Fruit fly (Drosophila melanogaster) whole organism, embryonic: ENCODE data around the gene Mvl.

Experiments
- Abd-B ChIP-seq: fragments of 200-800 bp; sonication (Bioruptor generic); optimal IDR thresholded peaks from 2 replicates; lab custom pipeline; 2018; ENCODE audit warnings: missing biosample characterization, mild to moderate bottlenecking, missing genetic modification characterization, moderate library complexity
- Bgb ChIP-seq: fragments of 200-800 bp; sonication (Bioruptor generic); IDR thresholded peaks from 2 replicates; pipeline ENCODE4 v1.3.6; 2022; ENCODE audit warnings: missing biosample characterization, missing genetic modification characterization; ENCODE audit not compliant: partially characterized antibody
- Blimp-1 ChIP-seq: fragments of 200-800 bp; sonication (Bioruptor generic); optimal IDR thresholded peaks from 3 replicates; lab custom pipeline; 2018; ENCODE audit warnings: missing biosample characterization, missing genetic modification characterization, mild to moderate bottlenecking, moderate library complexity, missing genetic modification reagents
- CG10267 ChIP-seq: fragments of 200-800 bp; sonication (Bioruptor generic); optimal IDR thresholded peaks from 2 replicates; lab custom pipeline; 2018; ENCODE audit warnings: missing biosample characterization, mild to moderate bottlenecking, missing genetic modification characterization, moderate library complexity
- CG10366 ChIP-seq: fragments of 200-800 bp; sonication (Bioruptor generic); IDR thresholded peaks from 2 replicates; pipeline ENCODE4 v1.3.6; 2022; ENCODE audit warnings: missing biosample characterization, missing genetic modification characterization
- CG10431 ChIP-seq: fragments of 200-800 bp; sonication (Bioruptor generic); optimal IDR thresholded peaks from 3 replicates; lab custom pipeline; 2018; ENCODE audit warnings: missing biosample characterization, mild to moderate bottlenecking, missing genetic modification characterization
- CG13287 ChIP-seq: fragments of 200-800 bp; sonication (Bioruptor generic); IDR thresholded peaks from 2 replicates; pipeline ENCODE4 v1.3.6; 2022; ENCODE audit warnings: missing biosample characterization, missing genetic modification characterization; ENCODE audit not compliant: partially characterized antibody
- CG17328 ChIP-seq: fragments of 200-800 bp; sonication (Bioruptor generic); IDR thresholded peaks from 2 replicates; pipeline ENCODE4 v1.3.6; 2022; ENCODE audit warnings: missing biosample characterization, missing genetic modification characterization
- CG2120 ChIP-seq: fragments of 200-800 bp; sonication (Bioruptor generic); optimal IDR thresholded peaks from 3 replicates; lab custom pipeline; 2016; ENCODE audit warnings: missing biosample characterization, missing genetic modification characterization
- CG3281 ChIP-seq: fragments of 200-800 bp; sonication (Bioruptor generic); optimal IDR thresholded peaks from 3 replicates; lab custom pipeline; 2017; ENCODE audit warnings: missing biosample characterization, mild to moderate bottlenecking, missing genetic modification characterization
- CG4282 ChIP-seq: fragments of 200-800 bp; sonication (Bioruptor generic); optimal IDR thresholded peaks from 2 replicates; lab custom pipeline; 2016; ENCODE audit warnings: missing biosample characterization, missing genetic modification characterization
- CG5245 ChIP-seq: fragments of 200-800 bp; sonication (Bioruptor generic); optimal IDR thresholded peaks from 3 replicates; lab custom pipeline; 2016; ENCODE audit warnings: missing biosample characterization, missing genetic modification characterization
- CG6254 ChIP-seq: fragments of 200-800 bp; sonication (Bioruptor generic); optimal IDR thresholded peaks from 3 replicates; lab custom pipeline; 2017; ENCODE audit warnings: mild to moderate bottlenecking, missing biosample characterization, missing genetic modification reagents, missing genetic modification characterization
- CG6791 ChIP-seq: fragments of 200-800 bp; sonication (Bioruptor generic); IDR thresholded peaks from 3 replicates; pipeline ENCODE4 v1.3.6; 2022; ENCODE audit warnings: missing biosample characterization, missing genetic modification characterization; ENCODE audit not compliant: partially characterized antibody
- CG7963 ChIP-seq: fragments of 200-800 bp; sonication (Bioruptor generic); IDR thresholded peaks from 3 replicates; pipeline ENCODE4 v1.3.6; 2022; ENCODE audit warnings: missing biosample characterization, missing genetic modification characterization; ENCODE audit not compliant: partially characterized antibody
- CG8290 ChIP-seq, 3 experiments: fragments of 200-800 bp; sonication (Bioruptor generic); optimal IDR thresholded peaks; 2 replicates each; lab custom pipeline; 2016 to 2019; ENCODE audit warnings: missing biosample characterization in 3 of 3, missing genetic modification characterization in 3 of 3, mild to moderate bottlenecking in 2 of 3, moderate library complexity in 1 of 3
- CG9797 ChIP-seq: fragments of 200-800 bp; sonication (Bioruptor generic); optimal IDR thresholded peaks from 3 replicates; lab custom pipeline; 2018; ENCODE audit warnings: missing biosample characterization, mild to moderate bottlenecking, missing genetic modification characterization
- D19B ChIP-seq: fragments of 200-800 bp; sonication (Bioruptor generic); optimal IDR thresholded peaks from 2 replicates; lab custom pipeline; 2017; ENCODE audit warnings: missing biosample characterization, mild to moderate bottlenecking, missing genetic modification characterization
- HmgD ChIP-seq: fragments of 200-800 bp; sonication (Bioruptor generic); optimal IDR thresholded peaks from 3 replicates; lab custom pipeline; 2016; ENCODE audit warnings: missing biosample characterization, missing genetic modification characterization
- Hmr ChIP-seq: fragments of 200-800 bp; sonication (Bioruptor generic); optimal IDR thresholded peaks from 3 replicates; lab custom pipeline; 2017; ENCODE audit warnings: mild to moderate bottlenecking, missing biosample characterization, missing genetic modification reagents, missing genetic modification characterization
- Hr3 ChIP-seq: fragments of 200-800 bp; sonication (Bioruptor generic); optimal IDR thresholded peaks from 3 replicates; lab custom pipeline; 2016; ENCODE audit warnings: missing biosample characterization, missing genetic modification characterization
- Hr78 ChIP-seq, 2 experiments: fragments of 200-800 bp in 1 of 2; fragments of >200 bp in 1 of 2; sonication (Bioruptor generic) in 1 of 2; optimal IDR thresholded peaks; 2 replicates each; lab custom pipeline; 2017 to 2019; ENCODE audit warnings: missing biosample characterization in 2 of 2, missing genetic modification characterization in 2 of 2, mild to moderate bottlenecking in 1 of 2, moderate library complexity in 1 of 2
- MBD-R2 ChIP-seq: fragments of 200-800 bp; sonication (Bioruptor generic); IDR thresholded peaks from 2 replicates; pipeline ENCODE4 v1.3.6; 2022; ENCODE audit warnings: missing biosample characterization, missing genetic modification characterization
- Med ChIP-seq: fragments of 200-800 bp; sonication (Bioruptor generic); peaks from one replicate; lab custom pipeline; 2016; ENCODE audit warnings: missing biosample characterization, missing genetic modification characterization, mild to moderate bottlenecking, inconsistent platforms, moderate library complexity
- Nf-YB ChIP-seq: fragments of 200-800 bp; sonication (Bioruptor generic); optimal IDR thresholded peaks from 3 replicates; lab custom pipeline; 2019; ENCODE audit warnings: missing biosample characterization, mild to moderate bottlenecking, missing genetic modification characterization, moderate library complexity
- Sox100B ChIP-seq: fragments of 200-800 bp; sonication (Bioruptor generic); optimal IDR thresholded peaks from 3 replicates; lab custom pipeline; 2018; ENCODE audit warnings: missing biosample characterization, mild to moderate bottlenecking, missing genetic modification characterization
- Sox102F ChIP-seq: fragments of 200-800 bp; sonication (Bioruptor generic); optimal IDR thresholded peaks from 2 replicates; lab custom pipeline; 2018; ENCODE audit warnings: missing biosample characterization, mild to moderate bottlenecking, missing genetic modification characterization, moderate library complexity
- Ssrp ChIP-seq: fragments of 200-800 bp; sonication (Bioruptor generic); optimal IDR thresholded peaks from 2 replicates; lab custom pipeline; 2018; ENCODE audit warnings: missing biosample characterization, mild to moderate bottlenecking, missing genetic modification characterization, moderate library complexity
- Xrp1 ChIP-seq: fragments of 200-800 bp; sonication (Bioruptor generic); IDR thresholded peaks from 2 replicates; pipeline ENCODE4 v1.3.6; 2022; ENCODE audit warnings: missing biosample characterization, missing genetic modification characterization
- YL-1 ChIP-seq: fragments of 200-800 bp; sonication (Bioruptor generic); optimal IDR thresholded peaks from 3 replicates; lab custom pipeline; 2017; ENCODE audit warnings: missing biosample characterization, mild to moderate bottlenecking, missing genetic modification characterization
- abd-A ChIP-seq: fragments of 200-800 bp; sonication (Bioruptor generic); optimal IDR thresholded peaks from 3 replicates; lab custom pipeline; 2019; ENCODE audit warnings: missing biosample characterization, mild to moderate bottlenecking, missing genetic modification characterization, moderate library complexity
- bcd ChIP-seq: fragments of 200-800 bp; sonication (Bioruptor generic); optimal IDR thresholded peaks from 2 replicates; lab custom pipeline; 2017; ENCODE audit warnings: missing biosample characterization, mild to moderate bottlenecking, missing genetic modification characterization
- bsh ChIP-seq, 2 experiments: fragments of 200-800 bp; sonication (Bioruptor generic); optimal IDR thresholded peaks; 2 replicates each; lab custom pipeline; 2017 to 2018; ENCODE audit warnings: mild to moderate bottlenecking in 2 of 2, missing biosample characterization in 2 of 2, missing genetic modification characterization in 2 of 2, moderate library complexity in 1 of 2
- chn ChIP-seq: fragments of 200-800 bp; sonication (Bioruptor generic); optimal IDR thresholded peaks from 2 replicates; lab custom pipeline; 2016; ENCODE audit warnings: missing biosample characterization, missing genetic modification characterization
- dimm ChIP-seq: fragments of 200-800 bp; sonication (Bioruptor generic); IDR thresholded peaks from 2 replicates; pipeline ENCODE4 v1.3.6; 2022; ENCODE audit warnings: missing biosample characterization, missing genetic modification characterization
- gcm ChIP-seq: fragments of 200-800 bp; sonication (Bioruptor generic); optimal IDR thresholded peaks from 2 replicates; lab custom pipeline; 2019; ENCODE audit warnings: missing biosample characterization, mild to moderate bottlenecking, missing genetic modification characterization, moderate library complexity
- grau ChIP-seq: fragments of 200-800 bp; optimal IDR thresholded peaks from 3 replicates; lab custom pipeline; 2019; ENCODE audit warnings: missing biosample characterization, mild to moderate bottlenecking, missing genetic modification characterization, moderate library complexity
- gro ChIP-seq: fragments of 200-800 bp; sonication (Bioruptor generic); optimal IDR thresholded peaks from 2 replicates; lab custom pipeline; 2016; ENCODE audit warnings: missing biosample characterization, missing genetic modification characterization
- h ChIP-seq: fragments of >200 bp; optimal IDR thresholded peaks from 2 replicates; lab custom pipeline; 2017
- ken ChIP-seq: fragments of 200-800 bp; sonication (Bioruptor generic); IDR thresholded peaks from 3 replicates; pipeline ENCODE4 v1.3.6; 2022; ENCODE audit warnings: missing biosample characterization, missing genetic modification characterization
- kni ChIP-seq: fragments of 200-800 bp; sonication (Bioruptor generic); optimal IDR thresholded peaks from 3 replicates; lab custom pipeline; 2017; ENCODE audit warnings: mild to moderate bottlenecking, missing biosample characterization, missing genetic modification reagents, missing genetic modification characterization
- nerfin-2 ChIP-seq: fragments of 200-800 bp; sonication (Bioruptor generic); IDR thresholded peaks from 2 replicates; pipeline ENCODE4 v1.3.6; 2022; ENCODE audit warnings: missing biosample characterization, missing genetic modification characterization; ENCODE audit not compliant: partially characterized antibody
- peb ChIP-seq: fragments of 200-800 bp; sonication (Bioruptor generic); IDR thresholded peaks from 2 replicates; pipeline ENCODE4 v1.3.6; 2022; ENCODE audit warnings: missing biosample characterization, missing genetic modification characterization
- pzg ChIP-seq: fragments of 200-800 bp; sonication (Bioruptor generic); optimal IDR thresholded peaks from 3 replicates; lab custom pipeline; 2018; ENCODE audit warnings: missing biosample characterization, mild to moderate bottlenecking, missing genetic modification characterization, moderate library complexity
- ranshi ChIP-seq: fragments of 200-800 bp; sonication (Bioruptor generic); IDR thresholded peaks from 2 replicates; pipeline ENCODE4 v1.3.6; 2022; ENCODE audit warnings: missing biosample characterization, missing genetic modification characterization
- run ChIP-seq: fragments of 200-800 bp; sonication (Bioruptor generic); optimal IDR thresholded peaks from 3 replicates; lab custom pipeline; 2018; ENCODE audit warnings: missing biosample characterization, mild to moderate bottlenecking, missing genetic modification characterization
- scrt ChIP-seq: fragments of 200-800 bp; sonication (Bioruptor generic); optimal IDR thresholded peaks from 2 replicates; lab custom pipeline; 2018; ENCODE audit warnings: missing biosample characterization, mild to moderate bottlenecking, missing genetic modification characterization, moderate library complexity
- sens ChIP-seq: fragments of 200-800 bp; sonication (Bioruptor generic); peaks from one replicate; lab custom pipeline; 2016; ENCODE audit warnings: missing biosample characterization, missing genetic modification characterization
- sob ChIP-seq: fragments of 200-800 bp; sonication (Bioruptor generic); IDR thresholded peaks from 2 replicates; pipeline ENCODE4 v1.3.6; 2022; ENCODE audit warnings: missing biosample characterization, missing genetic modification characterization
- sr ChIP-seq: fragments of 200-800 bp; sonication (Bioruptor generic); IDR thresholded peaks from 3 replicates; pipeline ENCODE4 v1.3.6; 2022; ENCODE audit warnings: missing biosample characterization, missing genetic modification characterization

Mvl gene

dm6 chr3R:21073141-21073540 is 12.5 kb upstream of the Mvl start, which contains the start of gene r-l (continued):
- peak; percentile 39 for TF ChIP-seq Abd-B (GFP tag; lab: Kevin White, UChicago)
- peak; percentile 72 for TF ChIP-seq HmgD
- TF ChIP-seq peb (GFP tag; lab: Robert Waterston, UW) = no peak
- peak; percentile 43; the same call in 2 of the 3 replicates for TF ChIP-seq CG6791
- TF ChIP-seq CG9797 = peak; percentile 93
- TF ChIP-seq h (lab: Kevin White, UChicago) = no peak
- TF ChIP-seq D19B = no peak
- peak; percentile 64; the same call in 1 of the 2 replicates for TF ChIP-seq CG13287 (GFP tag; lab: Robert Waterston, UW)
- peak; percentile 88 for TF ChIP-seq Med (GFP tag; lab: Kevin White, UChicago)
- 0 out of 2 replicates have a peak, but pooled peaks have one; percentile 19 for TF ChIP-seq sob (GFP tag; lab: Robert Waterston, UW)
- peak; percentile 98 for TF ChIP-seq pzg (GFP tag; lab: Kevin White, UChicago)
- no peak for TF ChIP-seq CG10366
- TF ChIP-seq gro (GFP tag; lab: Kevin White, UChicago) = peak; percentile 47
- peak; percentile 46 for TF ChIP-seq Hmr (GFP tag; lab: Kevin White, UChicago)
- no peak for TF ChIP-seq nerfin-2 (GFP tag; lab: Robert Waterston, UW)
- TF ChIP-seq CG2120 = peak; percentile 25
- peak; percentile 20 for TF ChIP-seq Nf-YB
- no peak for TF ChIP-seq CG6254
- TF ChIP-seq bcd (GFP tag; lab: Kevin White, UChicago) = no peak
- peak; percentile 45 for TF ChIP-seq CG10267
- peak; percentile 65 for TF ChIP-seq sens (GFP tag; lab: Kevin White, UChicago)
- TF ChIP-seq CG5245 = no peak
- TF ChIP-seq Ssrp (tag; lab: Kevin White, UChicago) = no peak
- no peak for TF ChIP-seq CG3281 (GFP tag; lab: Kevin White, UChicago)
- TF ChIP-seq run (tag; lab: Kevin White, UChicago) = no peak
- TF ChIP-seq sr (GFP tag; lab: Robert Waterston, UW) = no peak
- TF ChIP-seq CG7963 = no peak
- TF ChIP-seq Sox100B (GFP tag; lab: Kevin White, UChicago) = no peak
- TF ChIP-seq Xrp1 = no peak
- TF ChIP-seq Blimp-1 = no peak
- no peak for TF ChIP-seq grau (tag; lab: Kevin White, UChicago)
- peak; percentile 2 for TF ChIP-seq gcm (GFP tag; lab: Kevin White, UChicago)
- TF ChIP-seq CG10431 (GFP tag; lab: Kevin White, UChicago) = no peak
- TF ChIP-seq scrt (GFP tag; lab: Kevin White, UChicago) = no peak
- TF ChIP-seq chn = peak; percentile 8
- no peak for TF ChIP-seq CG4282
- no peak for TF ChIP-seq Hr3 (GFP tag; lab: Kevin White, UChicago)
- no peak for TF ChIP-seq kni (GFP tag; lab: Kevin White, UChicago)
- TF ChIP-seq Sox102F (GFP tag; lab: Kevin White, UChicago) = no peak
- no peak for TF ChIP-seq Hr78 (GFP tag; optimal IDR thresholded peaks at IDR 0.05; lab: Kevin White, UChicago)
- TF ChIP-seq dimm (GFP tag; lab: Robert Waterston, UW) = no peak
- TF ChIP-seq YL-1 (GFP tag; lab: Kevin White, UChicago) = peak; percentile 59
- TF ChIP-seq CG8290 (GFP tag; optimal IDR thresholded peaks at IDR 0.05; lab: Kevin White, UChicago) = no peak
- TF ChIP-seq CG8290 (tag; optimal IDR thresholded peaks at IDR 0.05; lab: Kevin White, UChicago) = peak in 1 of 2 experiments; percentile 77
- no peak for TF ChIP-seq abd-A (tag; lab: Kevin White, UChicago)
- peak; percentile 84 for TF ChIP-seq MBD-R2 (GFP tag; lab: Robert Waterston, UW)
- TF ChIP-seq ranshi (GFP tag; lab: Robert Waterston, UW) = no peak
- TF ChIP-seq bsh (GFP tag; optimal IDR thresholded peaks at IDR 0.05; lab: Kevin White, UChicago) = no peak
- no peak for TF ChIP-seq CG17328 (GFP tag; lab: Robert Waterston, UW)
- no peak for TF ChIP-seq ken (GFP tag; lab: Robert Waterston, UW)
- TF ChIP-seq Bgb (GFP tag; lab: Robert Waterston, UW) = peak; percentile 40; the same call in 1 of the 2 replicates
